Fruit fly (Drosophila melanogaster) whole organism, embryonic: ENCODE measurements around the gene Vha16-5.

ENCODE experiments used
- Atf-2 ChIP-seq: fragments of 200-800 bp; sonication (Bioruptor generic); optimal IDR thresholded peaks from 2 replicates; lab custom pipeline; 2016; ENCODE audit warnings: missing biosample characterization, missing genetic modification characterization
- CG10366 ChIP-seq: fragments of 200-800 bp; sonication (Bioruptor generic); IDR thresholded peaks from 2 replicates; pipeline ENCODE4 v1.3.6; 2022; ENCODE audit warnings: missing biosample characterization, missing genetic modification characterization
- CG10959 ChIP-seq: fragments of 200-800 bp; sonication (Bioruptor generic); IDR thresholded peaks from 2 replicates; pipeline ENCODE4 v1.3.6; 2022; ENCODE audit warnings: missing biosample characterization, missing genetic modification characterization
- CG11093 ChIP-seq: fragments of 200-800 bp; sonication (Bioruptor generic); IDR thresholded peaks from 3 replicates; pipeline ENCODE4 v1.3.6; 2022; ENCODE audit warnings: missing biosample characterization, missing genetic modification characterization
- CG12236 ChIP-seq: fragments of 200-800 bp; sonication (Bioruptor generic); optimal IDR thresholded peaks from 2 replicates; lab custom pipeline; 2016; ENCODE audit warnings: missing biosample characterization, missing genetic modification characterization
- CG14667 ChIP-seq: fragments of 200-800 bp; sonication (Bioruptor generic); IDR thresholded peaks from 2 replicates; pipeline ENCODE4 v1.3.6; 2022; ENCODE audit warnings: missing biosample characterization, missing genetic modification characterization
- CG14860 ChIP-seq: fragments of 200-800 bp; sonication (Bioruptor generic); IDR thresholded peaks from 3 replicates; pipeline ENCODE4 v1.3.6; 2022; ENCODE audit warnings: missing biosample characterization, missing genetic modification characterization; ENCODE audit not compliant: partially characterized antibody
- CG14965 ChIP-seq: fragments of 200-800 bp; sonication (Bioruptor generic); optimal IDR thresholded peaks from 2 replicates; lab custom pipeline; 2016; ENCODE audit warnings: missing biosample characterization, missing genetic modification characterization, borderline replicate concordance
- CG15479 ChIP-seq: fragments of 200-800 bp; sonication (Bioruptor generic); optimal IDR thresholded peaks from 3 replicates; lab custom pipeline; 2019; ENCODE audit warnings: missing biosample characterization, mild to moderate bottlenecking, missing genetic modification characterization, moderate library complexity
- CG17802 ChIP-seq: fragments of 200-800 bp; sonication (Bioruptor generic); optimal IDR thresholded peaks from 2 replicates; lab custom pipeline; 2018; ENCODE audit warnings: missing biosample characterization, mild to moderate bottlenecking, missing genetic modification characterization, moderate library complexity
- CG30020 ChIP-seq: fragments of 200-800 bp; optimal IDR thresholded peaks from 2 replicates; lab custom pipeline; 2019; ENCODE audit warnings: missing biosample characterization, mild to moderate bottlenecking, missing genetic modification characterization, moderate library complexity
- CG3407 ChIP-seq: fragments of 200-800 bp; sonication (Bioruptor generic); optimal IDR thresholded peaks from 2 replicates; lab custom pipeline; 2018; ENCODE audit warnings: missing biosample characterization, mild to moderate bottlenecking, missing genetic modification characterization
- CG34224 ChIP-seq: fragments of 200-800 bp; sonication (Bioruptor generic); IDR thresholded peaks from 3 replicates; pipeline ENCODE4 v1.3.6; 2022; ENCODE audit warnings: missing biosample characterization, missing genetic modification characterization; ENCODE audit not compliant: partially characterized antibody
- CG5180 ChIP-seq: fragments of 200-800 bp; sonication (Bioruptor generic); optimal IDR thresholded peaks from 3 replicates; lab custom pipeline; 2017; ENCODE audit warnings: missing biosample characterization, missing genetic modification characterization, mild to moderate bottlenecking, moderate library complexity, missing genetic modification reagents
- CG6254 ChIP-seq: fragments of 200-800 bp; sonication (Bioruptor generic); optimal IDR thresholded peaks from 3 replicates; lab custom pipeline; 2017; ENCODE audit warnings: mild to moderate bottlenecking, missing biosample characterization, missing genetic modification reagents, missing genetic modification characterization
- CG7271 ChIP-seq: fragments of 200-800 bp; sonication (Bioruptor generic); optimal IDR thresholded peaks from 2 replicates; lab custom pipeline; 2018; ENCODE audit warnings: missing biosample characterization, mild to moderate bottlenecking, missing genetic modification characterization, moderate library complexity
- CG7987 ChIP-seq: fragments of 200-800 bp; sonication (Bioruptor generic); optimal IDR thresholded peaks from 2 replicates; lab custom pipeline; 2018; ENCODE audit warnings: missing biosample characterization, mild to moderate bottlenecking, missing genetic modification characterization, moderate library complexity
- CG8281 ChIP-seq: fragments of 200-800 bp; sonication (Bioruptor generic); optimal IDR thresholded peaks from 2 replicates; lab custom pipeline; 2018; ENCODE audit warnings: missing biosample characterization, mild to moderate bottlenecking, missing genetic modification characterization, moderate library complexity
- CG8388 ChIP-seq: fragments of 200-800 bp; sonication (Bioruptor generic); optimal IDR thresholded peaks from 2 replicates; lab custom pipeline; 2019; ENCODE audit warnings: missing biosample characterization, mild to moderate bottlenecking, missing genetic modification characterization, moderate library complexity
- CG9437 ChIP-seq: fragments of 200-800 bp; sonication (Bioruptor generic); optimal IDR thresholded peaks from 2 replicates; lab custom pipeline; 2018; ENCODE audit warnings: missing biosample characterization, mild to moderate bottlenecking, missing genetic modification characterization
- Deaf1 ChIP-seq: fragments of 200-800 bp; optimal IDR thresholded peaks from 3 replicates; lab custom pipeline; 2019; ENCODE audit warnings: missing biosample characterization, mild to moderate bottlenecking, missing genetic modification characterization, moderate library complexity
- Dip2 ChIP-seq: fragments of 200-800 bp; sonication (Bioruptor generic); IDR thresholded peaks from 2 replicates; pipeline ENCODE4 v1.3.6; 2022; ENCODE audit warnings: missing biosample characterization, missing genetic modification characterization
- ERR ChIP-seq: fragments of 200-800 bp; sonication (Bioruptor generic); optimal IDR thresholded peaks from 2 replicates; lab custom pipeline; 2016; ENCODE audit warnings: missing biosample characterization, missing genetic modification characterization
- Hmr ChIP-seq: fragments of 200-800 bp; sonication (Bioruptor generic); optimal IDR thresholded peaks from 3 replicates; lab custom pipeline; 2017; ENCODE audit warnings: mild to moderate bottlenecking, missing biosample characterization, missing genetic modification reagents, missing genetic modification characterization
- Jarid2 ChIP-seq: fragments of 200-800 bp; sonication (Bioruptor generic); optimal IDR thresholded peaks from 3 replicates; lab custom pipeline; 2017; ENCODE audit warnings: mild to moderate bottlenecking, missing biosample characterization, missing genetic modification reagents, missing genetic modification characterization
- Lpt ChIP-seq: fragments of >200 bp; optimal IDR thresholded peaks from 2 replicates; lab custom pipeline; 2018; ENCODE audit warnings: missing biosample characterization, missing genetic modification characterization
- Mrtf ChIP-seq: fragments of 200-800 bp; sonication (Bioruptor generic); IDR thresholded peaks from 3 replicates; pipeline ENCODE4 v1.3.6; 2022; ENCODE audit warnings: missing biosample characterization, missing genetic modification characterization
- NK7.1 ChIP-seq: fragments of 200-800 bp; sonication (Bioruptor generic); optimal IDR thresholded peaks from 3 replicates; lab custom pipeline; 2016; ENCODE audit warnings: missing biosample characterization, missing genetic modification characterization
- Ssrp ChIP-seq: fragments of 200-800 bp; sonication (Bioruptor generic); optimal IDR thresholded peaks from 2 replicates; lab custom pipeline; 2018; ENCODE audit warnings: missing biosample characterization, mild to moderate bottlenecking, missing genetic modification characterization, moderate library complexity
- Vsx1 ChIP-seq: fragments of 200-800 bp; sonication (Bioruptor generic); optimal IDR thresholded peaks from 2 replicates; lab custom pipeline; 2017; ENCODE audit warnings: missing biosample characterization, mild to moderate bottlenecking, missing genetic modification characterization, missing genetic modification reagents
- ap ChIP-seq: fragments of 200-800 bp; sonication (Bioruptor generic); IDR thresholded peaks from 2 replicates; pipeline ENCODE4 v1.3.6; 2022; ENCODE audit warnings: missing biosample characterization, missing genetic modification characterization
- bab2 ChIP-seq: fragments of 200-800 bp; sonication (Bioruptor generic); optimal IDR thresholded peaks from 2 replicates; lab custom pipeline; 2016; ENCODE audit warnings: missing biosample characterization, missing genetic modification characterization
- corto ChIP-seq: fragments of 200-800 bp; sonication (Bioruptor generic); optimal IDR thresholded peaks from 2 replicates; lab custom pipeline; 2016; ENCODE audit warnings: missing biosample characterization, mild to moderate bottlenecking, missing genetic modification characterization, moderate library complexity
- dysf ChIP-seq: fragments of 200-800 bp; sonication (Bioruptor generic); IDR thresholded peaks from 3 replicates; pipeline ENCODE4 v1.3.6; 2022; ENCODE audit warnings: missing biosample characterization, missing genetic modification characterization
- eyg ChIP-seq: fragments of 200-800 bp; sonication (Bioruptor generic); optimal IDR thresholded peaks from 3 replicates; lab custom pipeline; 2016; ENCODE audit warnings: missing biosample characterization, missing genetic modification characterization
- grau ChIP-seq: fragments of 200-800 bp; optimal IDR thresholded peaks from 3 replicates; lab custom pipeline; 2019; ENCODE audit warnings: missing biosample characterization, mild to moderate bottlenecking, missing genetic modification characterization, moderate library complexity
- h ChIP-seq: fragments of >200 bp; optimal IDR thresholded peaks from 2 replicates; lab custom pipeline; 2017
- lola ChIP-seq, 3 experiments: fragments of >200 bp in 2 of 3; fragments of 200-800 bp in 1 of 3; sonication (Bioruptor generic) in 1 of 3; optimal IDR thresholded peaks; 2 replicates each; lab custom pipeline; 2017 to 2019; ENCODE audit warnings: missing biosample characterization in 3 of 3, missing genetic modification characterization in 3 of 3, mild to moderate bottlenecking in 1 of 3, moderate library complexity in 1 of 3
- odd ChIP-seq: fragments of 200-800 bp; sonication (Bioruptor generic); optimal IDR thresholded peaks from 2 replicates; lab custom pipeline; 2017; ENCODE audit warnings: missing biosample characterization, mild to moderate bottlenecking, missing genetic modification characterization
- onecut ChIP-seq: fragments of 200-800 bp; sonication (Bioruptor generic); IDR thresholded peaks from 2 replicates; pipeline ENCODE4 v1.3.6; 2022; ENCODE audit warnings: missing biosample characterization, missing genetic modification characterization
- sima ChIP-seq: fragments of 200-800 bp; sonication (Bioruptor generic); optimal IDR thresholded peaks from 2 replicates; lab custom pipeline; 2016; ENCODE audit warnings: missing biosample characterization, missing genetic modification characterization
- sisA ChIP-seq: fragments of 200-800 bp; sonication (Bioruptor generic); IDR thresholded peaks from 2 replicates; pipeline ENCODE4 v1.3.6; 2022; ENCODE audit warnings: missing biosample characterization, missing genetic modification characterization
- stc ChIP-seq: fragments of 200-800 bp; sonication (Bioruptor generic); IDR thresholded peaks from 2 replicates; pipeline ENCODE4 v1.3.6; 2022; ENCODE audit warnings: missing biosample characterization, missing genetic modification characterization
- tap ChIP-seq: fragments of 200-800 bp; optimal IDR thresholded peaks from 3 replicates; lab custom pipeline; 2019; ENCODE audit warnings: missing biosample characterization, mild to moderate bottlenecking, missing genetic modification characterization, moderate library complexity
- tgo ChIP-seq: fragments of 200-800 bp; sonication (Bioruptor generic); IDR thresholded peaks from 3 replicates; pipeline ENCODE4 v1.3.6; 2022; ENCODE audit warnings: missing biosample characterization, missing genetic modification characterization
- tin ChIP-seq: fragments of 200-800 bp; sonication (Bioruptor generic); optimal IDR thresholded peaks from 3 replicates; lab custom pipeline; 2016; ENCODE audit warnings: missing biosample characterization, missing genetic modification characterization
- trh ChIP-seq: fragments of 200-800 bp; sonication (Bioruptor generic); optimal IDR thresholded peaks from 2 replicates; lab custom pipeline; 2016; ENCODE audit warnings: missing biosample characterization, missing genetic modification characterization
- tup ChIP-seq: fragments of 200-800 bp; sonication (Bioruptor generic); optimal IDR thresholded peaks from 2 replicates; lab custom pipeline; 2016; ENCODE audit warnings: missing biosample characterization, mild to moderate bottlenecking, missing genetic modification characterization, moderate library complexity
- twi ChIP-seq: fragments of 200-800 bp; optimal IDR thresholded peaks from 2 replicates; lab custom pipeline; 2019; ENCODE audit warnings: missing biosample characterization, mild to moderate bottlenecking, missing genetic modification characterization, moderate library complexity

Gene Vha16-5

DNA sequence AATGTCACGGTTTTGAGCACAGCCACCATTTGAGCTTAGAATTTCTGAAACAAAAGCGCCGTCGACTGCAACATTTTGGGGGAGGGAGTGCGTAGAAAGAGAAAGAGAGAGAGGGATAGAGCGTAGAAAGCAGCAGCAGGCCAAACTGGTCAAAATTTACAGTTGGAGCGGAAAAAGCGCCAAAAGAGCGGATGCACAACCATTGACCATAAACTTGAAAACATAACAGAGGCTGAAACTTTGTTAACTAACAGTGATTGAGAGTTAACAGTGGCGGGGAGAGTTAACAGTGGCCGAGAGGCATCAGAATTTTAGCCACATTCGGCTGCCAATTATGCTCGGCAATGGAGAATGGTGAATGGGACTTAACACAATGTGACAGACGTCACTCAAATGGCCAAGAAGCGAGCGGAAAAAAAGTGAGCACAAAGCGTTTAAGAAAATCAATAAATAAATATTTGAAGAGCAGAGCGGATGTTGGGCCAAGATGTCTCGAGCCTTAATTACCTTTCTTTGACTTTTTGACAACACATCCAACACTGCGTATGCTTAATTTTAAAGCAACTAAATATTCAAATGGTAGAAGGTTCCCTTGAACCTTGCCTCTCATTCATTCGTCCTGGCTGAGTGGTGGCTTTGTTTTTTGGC is 20.3 kb upstream of the Vha16-5 start (continued):
- TF ChIP-seq Atf-2 (GFP tag; lab: Kevin White, UChicago) (no peak), CG30020 (tag; lab: Kevin White, UChicago) (no peak), Jarid2 (GFP tag; lab: Kevin White, UChicago) (no peak), onecut (GFP tag; lab: Robert Waterston, UW) (peak; percentile 71; the same call in 1 of the 2 replicates), CG7271 (tag; lab: Kevin White, UChicago) (no peak), CG3407 (GFP tag; lab: Kevin White, UChicago) (no peak), tgo (no peak), lola (GFP tag; optimal IDR thresholded peaks at IDR 0.05; lab: Kevin White, UChicago) (no peak), Deaf1 (peak; percentile 52), tup (no peak), Hmr (GFP tag; lab: Kevin White, UChicago) (no peak), Lpt (GFP tag; lab: Kevin White, UChicago) (no peak), CG10959 (no peak)

DNA sequence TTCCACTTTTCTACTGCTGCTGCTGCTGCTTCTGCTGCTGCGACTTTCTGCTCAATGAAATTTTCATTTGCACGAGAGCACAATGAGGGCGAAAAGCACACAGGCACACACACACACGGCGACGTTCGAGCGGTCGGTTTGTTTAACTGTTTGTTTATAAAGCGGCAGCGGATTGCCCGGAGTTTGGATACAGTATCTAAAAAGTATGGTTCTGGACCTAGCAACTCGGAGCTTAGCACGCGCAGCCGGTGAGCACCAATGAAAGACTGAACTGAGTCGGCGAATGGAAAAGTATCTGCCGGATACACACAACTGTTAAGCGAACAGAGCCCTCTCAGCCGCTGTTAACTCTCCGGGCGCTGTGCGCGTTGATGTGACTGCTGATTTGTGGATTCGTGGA is 19.2 kb upstream of the Vha16-5 start, which contains the start of gene CG17124:
TSS of gene CG17124 (minus strand) at position 277 of the 400 bp plus-strand sequence.
- TF ChIP-seq CG8388 (GFP tag; lab: Kevin White, UChicago) (no peak), Mrtf (no peak), CG11093 (no peak), CG10366 (GFP tag; lab: Robert Waterston, UW) (no peak), dysf (GFP tag; lab: Robert Waterston, UW) (0 out of 3 replicates have a peak, but pooled peaks have one; percentile 15), CG17802 (tag; lab: Kevin White, UChicago) (no peak), sisA (GFP tag; lab: Robert Waterston, UW) (no peak), CG14667 (GFP tag; lab: Robert Waterston, UW) (no peak), ap (no peak), Deaf1 (peak; percentile 75), CG15479 (no peak), sima (no peak), CG6254 (GFP tag; lab: Kevin White, UChicago) (no peak), CG9437 (GFP tag; lab: Kevin White, UChicago) (no peak), CG5180 (GFP tag; lab: Kevin White, UChicago) (peak; percentile 72), bab2 (no peak), Vsx1 (GFP tag; lab: Kevin White, UChicago) (no peak), Ssrp (tag; lab: Kevin White, UChicago) (no peak), CG14965 (no peak), odd (GFP tag; lab: Kevin White, UChicago) (no peak), CG8281 (tag; lab: Kevin White, UChicago) (no peak), eyg (GFP tag; lab: Kevin White, UChicago) (peak; percentile 7), CG14860 (GFP tag; lab: Robert Waterston, UW) (no peak), Dip2 (no peak), twi (tag; lab: Kevin White, UChicago) (no peak), CG12236 (GFP tag; lab: Kevin White, UChicago) (no peak), ERR (GFP tag; lab: Kevin White, UChicago) (peak; percentile 12), NK7.1 (GFP tag; lab: Kevin White, UChicago) (no peak), stc (GFP tag; lab: Robert Waterston, UW) (peak; percentile 39; the same call in 1 of the 2 replicates), corto (no peak), CG34224 (no peak; the same call in 2 of the 3 replicates), tap (tag; lab: Kevin White, UChicago) (peak; percentile 28), grau (tag; lab: Kevin White, UChicago) (peak; percentile 23), h (no peak), trh (GFP tag; lab: Kevin White, UChicago) (no peak), tin (GFP tag; lab: Kevin White, UChicago) (no peak), CG7987 (peak; percentile 67)
